Worm (Caenorhabditis elegans): Measurements from ENCODE around the gene C09E7.7.

ce11 chrIII:6499102-6499501, 51.9 kb downstream of the C09E7.7 start:
- TF ChIP-seq nhr-12 (tag; optimal IDR thresholded peaks at IDR 0.05) (no peak), nhr-28 (tag; optimal IDR thresholded peaks at IDR 0.05) (no peak), fkh-10 (GFP tag; optimal IDR thresholded peaks at IDR 0.05) (no peak), mml-1 (tag; optimal IDR thresholded peaks at IDR 0.05) (no peak), elt-2 (tag; optimal IDR thresholded peaks at IDR 0.05) (no peak), nhr-237 (tag; optimal IDR thresholded peaks at IDR 0.05) (no peak), fos-1 (tag; optimal IDR thresholded peaks at IDR 0.05) (no peak), nhr-23 (tag; optimal IDR thresholded peaks at IDR 0.05) (no peak), nfya-1 (tag; optimal IDR thresholded peaks at IDR 0.05; ENCODE audit: insufficient read depth) (no peak), ztf-4 (tag; optimal IDR thresholded peaks at IDR 0.05) (no peak), nhr-11 (tag; optimal IDR thresholded peaks at IDR 0.05) (no peak), nhr-76 (tag; optimal IDR thresholded peaks at IDR 0.05) (no peak)
